Worm (Caenorhabditis elegans) whole organism, L4 larva: Measurements from ENCODE around the gene T04B2.8.

Source experiments
- D1046.2 ChIP-seq: fragments of 200-800 bp; sonication (Bioruptor generic); IDR thresholded peaks from 2 replicates; pipeline ENCODE4 v1.3.6; 2022; ENCODE audit warnings: missing genetic modification characterization, missing compliant biosample characterization
- F37D6.2 ChIP-seq: sonication (generic microtip); optimal IDR thresholded peaks from 2 replicates; lab custom pipeline; 2016; ENCODE audit warnings: mild to moderate bottlenecking, missing genetic modification characterization, missing compliant biosample characterization
- F44E2.7 ChIP-seq: fragments of 200-800 bp; sonication (Bioruptor generic); IDR thresholded peaks from 2 replicates; pipeline ENCODE4 v2.1.2; 2022; ENCODE audit warnings: missing genetic modification characterization, missing compliant biosample characterization
- Y105C5A.15 ChIP-seq: fragments of 200-800 bp; sonication (Bioruptor generic); IDR thresholded peaks from 2 replicates; pipeline ENCODE4 v1.3.6; 2022; ENCODE audit warnings: missing genetic modification characterization, missing compliant biosample characterization
- Y48G9A.11 ChIP-seq: fragments of 200-800 bp; sonication (Bioruptor generic); IDR thresholded peaks from 2 replicates; pipeline ENCODE4 v1.3.6; 2022; ENCODE audit warnings: missing genetic modification reagents, missing genetic modification characterization, missing compliant biosample characterization
- Y75B8A.6 ChIP-seq: fragments of 200-800 bp; sonication (Bioruptor generic); IDR thresholded peaks from 2 replicates; pipeline ENCODE4 v1.3.6; 2022; ENCODE audit warnings: missing genetic modification reagents, missing genetic modification characterization, missing compliant biosample characterization
- ZK337.2 ChIP-seq: fragments of 200-800 bp; sonication (Bioruptor generic); IDR thresholded peaks from 2 replicates; pipeline ENCODE4 v1.3.6; 2022; ENCODE audit warnings: missing genetic modification reagents, missing genetic modification characterization, missing compliant biosample characterization
- aha-1 ChIP-seq: fragments of 150-350 bp; peaks from one replicate; lab custom pipeline; 2014; ENCODE audit warnings: missing biosample characterization, missing genetic modification characterization
- ama-1 ChIP-seq: fragments of 150-350 bp; optimal IDR thresholded peaks from 2 replicates; lab custom pipeline; 2014; ENCODE audit warnings: inconsistent platforms, mixed read lengths
- attf-4 ChIP-seq: sonication (generic microtip); optimal IDR thresholded peaks from 3 replicates; lab custom pipeline; 2017; ENCODE audit warnings: missing biosample characterization, missing genetic modification characterization
- ceh-20 ChIP-seq: fragments of 200-800 bp; sonication (Bioruptor generic); IDR thresholded peaks from 2 replicates; pipeline ENCODE4 v1.3.6; 2022; ENCODE audit warnings: missing genetic modification reagents, missing genetic modification characterization, missing compliant biosample characterization
- ceh-82 ChIP-seq: sonication (generic microtip); optimal IDR thresholded peaks from 2 replicates; lab custom pipeline; 2017; ENCODE audit warnings: missing biosample characterization, missing genetic modification characterization
- cey-2 ChIP-seq: sonication (generic microtip); optimal IDR thresholded peaks from 3 replicates; lab custom pipeline; 2017; ENCODE audit warnings: missing genetic modification characterization, mild to moderate bottlenecking, missing compliant biosample characterization, antibody characterized with exemption, borderline replicate concordance; ENCODE audit not compliant: insufficient read depth
- daf-16 ChIP-seq, 3 experiments: sonication (generic microtip); optimal IDR thresholded peaks; 2 replicates each; lab custom pipeline; 2016 to 2017; ENCODE audit warnings: missing genetic modification characterization in 3 of 3, missing genetic modification reagents in 3 of 3, mild to moderate bottlenecking in 2 of 3, missing compliant biosample characterization in 2 of 3, missing biosample characterization in 1 of 3, moderate library complexity in 1 of 3
- dmd-8 ChIP-seq: fragments of 200-800 bp; sonication (Bioruptor generic); IDR thresholded peaks from 2 replicates; pipeline ENCODE4 v1.3.6; 2022; ENCODE audit warnings: missing genetic modification characterization, missing compliant biosample characterization
- egl-43 ChIP-seq: fragments of 200-800 bp; sonication (Bioruptor generic); IDR thresholded peaks from 2 replicates; pipeline ENCODE4 v1.3.6; 2022; ENCODE audit warnings: missing genetic modification reagents, missing genetic modification characterization, missing compliant biosample characterization
- gei-8 ChIP-seq: fragments of 200-800 bp; sonication (Bioruptor generic); optimal IDR thresholded peaks from 2 replicates; lab custom pipeline; 2018; ENCODE audit warnings: mild to moderate bottlenecking, missing genetic modification characterization, missing compliant biosample characterization
- hif-1 ChIP-seq, 2 experiments: sonication (generic microtip); optimal IDR thresholded peaks; 2 replicates each; lab custom pipeline; 2016 to 2017; ENCODE audit warnings: missing compliant biosample characterization in 2 of 2, missing genetic modification characterization in 2 of 2, missing genetic modification reagents in 2 of 2, missing genotype in 2 of 2, mild to moderate bottlenecking in 1 of 2
- hlh-11 ChIP-seq: fragments of 200-800 bp; sonication (Bioruptor generic); optimal IDR thresholded peaks from 2 replicates; lab custom pipeline; 2018; ENCODE audit warnings: mild to moderate bottlenecking, missing genetic modification characterization, missing compliant biosample characterization
- lin-13 ChIP-seq: fragments of 150-350 bp; optimal IDR thresholded peaks from 2 replicates; lab custom pipeline; 2014; ENCODE audit warnings: missing biosample characterization, missing genetic modification reagents, missing genetic modification characterization
- lin-15B ChIP-seq: fragments of 150-350 bp; sonication (generic microtip); optimal IDR thresholded peaks from 3 replicates; lab custom pipeline; 2014; ENCODE audit warnings: missing biosample characterization, missing genetic modification characterization
- lin-39 ChIP-seq: fragments of 150-350 bp; optimal IDR thresholded peaks from 2 replicates; lab custom pipeline; 2014; ENCODE audit warnings: missing biosample characterization, missing genetic modification reagents, missing genetic modification characterization
- lsy-2 ChIP-seq, 2 experiments: fragments of 150-350 bp in 1 of 2; sonication (generic microtip) in 1 of 2; optimal IDR thresholded peaks; 2 replicates each; lab custom pipeline; 2014 to 2017; ENCODE audit warnings: missing biosample characterization in 2 of 2, missing genetic modification characterization in 2 of 2
- madf-9 ChIP-seq: fragments of 200-800 bp; sonication (Bioruptor generic); conservative IDR thresholded peaks from 2 replicates; pipeline ENCODE4 v1.3.6; 2022; ENCODE audit warnings: missing genetic modification reagents, missing genetic modification characterization, missing compliant biosample characterization
- mdl-1 ChIP-seq, 2 experiments: fragments of 150-350 bp in 1 of 2; sonication (generic microtip) in 1 of 2; optimal IDR thresholded peaks; 2 replicates each; lab custom pipeline; 2014 to 2017; ENCODE audit warnings: missing biosample characterization in 2 of 2, missing genetic modification characterization in 2 of 2
- mep-1 ChIP-seq: fragments of 150-350 bp; sonication (generic microtip); optimal IDR thresholded peaks from 3 replicates; lab custom pipeline; 2014; ENCODE audit warnings: missing biosample characterization, missing genetic modification characterization
- nhr-111 ChIP-seq: fragments of 200-800 bp; sonication (Bioruptor generic); optimal IDR thresholded peaks from 2 replicates; lab custom pipeline; 2018; ENCODE audit warnings: mild to moderate bottlenecking, missing genetic modification characterization, missing compliant biosample characterization
- nhr-28 ChIP-seq: fragments of 150-350 bp; optimal IDR thresholded peaks from 2 replicates; lab custom pipeline; 2014; ENCODE audit warnings: missing biosample characterization, missing genetic modification characterization
- nhr-42 ChIP-seq: fragments of 200-800 bp; sonication (Bioruptor generic); IDR thresholded peaks from 2 replicates; pipeline ENCODE4 v1.3.6; 2022; ENCODE audit warnings: missing genetic modification characterization, missing compliant biosample characterization
- nhr-48 ChIP-seq: sonication (generic microtip); optimal IDR thresholded peaks from 2 replicates; lab custom pipeline; 2016; ENCODE audit warnings: mild to moderate bottlenecking, missing genetic modification characterization, missing compliant biosample characterization
- pha-4 ChIP-seq, 2 experiments: fragments of 150-350 bp in 1 of 2; fragments of 200-800 bp in 1 of 2; sonication (Bioruptor generic) in 1 of 2; IDR thresholded peaks in 1 of 2; optimal IDR thresholded peaks in 1 of 2; 2 replicates each; pipeline versions ENCODE4 v1.3.6 to Lab custom; 2014 to 2022; ENCODE audit warnings: missing genetic modification characterization in 2 of 2, missing genetic modification reagents in 2 of 2, missing biosample characterization in 1 of 2, missing compliant biosample characterization in 1 of 2
- php-3 ChIP-seq: fragments of 200-800 bp; sonication (Bioruptor generic); IDR thresholded peaks from 2 replicates; pipeline ENCODE4 v1.3.6; 2022; ENCODE audit warnings: missing genetic modification reagents, missing genetic modification characterization, missing compliant biosample characterization
- set-16 ChIP-seq: fragments of 200-800 bp; sonication (Bioruptor generic); IDR thresholded peaks from 2 replicates; pipeline ENCODE4 v1.3.6; 2022; ENCODE audit warnings: missing genetic modification reagents, missing genetic modification characterization, missing compliant biosample characterization
- spr-1 ChIP-seq: sonication (generic microtip); optimal IDR thresholded peaks from 2 replicates; lab custom pipeline; 2016; ENCODE audit warnings: mild to moderate bottlenecking, missing genetic modification characterization, missing compliant biosample characterization
- tag-97 ChIP-seq: fragments of 200-800 bp; sonication (Bioruptor generic); IDR thresholded peaks from 2 replicates; pipeline ENCODE4 v1.3.6; 2022; ENCODE audit warnings: missing genetic modification characterization, missing compliant biosample characterization
- tra-1 ChIP-seq: fragments of 200-800 bp; sonication (Bioruptor generic); IDR thresholded peaks from 2 replicates; pipeline ENCODE4 v1.3.6; 2022; ENCODE audit warnings: missing genetic modification reagents, missing genetic modification characterization, missing compliant biosample characterization
- vab-7 ChIP-seq: fragments of 200-800 bp; sonication (Bioruptor generic); IDR thresholded peaks from 2 replicates; pipeline ENCODE4 v1.3.6; 2022; ENCODE audit warnings: missing genetic modification reagents, missing genetic modification characterization, missing compliant biosample characterization
- zfp-3 ChIP-seq: fragments of 200-800 bp; sonication (Bioruptor generic); conservative IDR thresholded peaks from 2 replicates; pipeline ENCODE4 v1.3.6; 2022; ENCODE audit warnings: missing genetic modification reagents, missing genetic modification characterization, missing compliant biosample characterization
- zip-2 ChIP-seq: fragments of 150-350 bp; optimal IDR thresholded peaks from 2 replicates; lab custom pipeline; 2014; ENCODE audit warnings: missing biosample characterization, missing genetic modification characterization

The T04B2.8 gene

ce11 chrIV:10026129-10026528, 24.9 kb downstream of the T04B2.8 start:
- TF ChIP-seq lin-39 (tag; lab: Kevin White, UChicago) = no peak
- no peak for TF ChIP-seq nhr-111 (GFP tag; lab: Kevin White, UChicago)
- TF ChIP-seq lin-15B = no peak
- no peak for TF ChIP-seq lsy-2 (tag; optimal IDR thresholded peaks at IDR 0.05; lab: Kevin White, UChicago)
- TF ChIP-seq Y48G9A.11 (GFP tag; lab: Robert Waterston, UW) = no peak
- no peak for TF ChIP-seq pha-4 (GFP tag; IDR thresholded peaks at IDR 0.05; lab: Robert Waterston, UW)
- no peak for TF ChIP-seq pha-4 (tag; optimal IDR thresholded peaks at IDR 0.05; lab: Kevin White, UChicago)
- TF ChIP-seq F37D6.2 (tag; lab: Kevin White, UChicago) = no peak
- no peak for TF ChIP-seq hif-1 (tag; optimal IDR thresholded peaks at IDR 0.05; lab: Kevin White, UChicago)
- no peak for TF ChIP-seq mep-1 (tag; lab: Kevin White, UChicago)
- no peak for TF ChIP-seq ceh-20
- TF ChIP-seq cey-2 (tag; lab: Kevin White, UChicago) = no peak
- TF ChIP-seq tra-1 (GFP tag; lab: Robert Waterston, UW) = no peak
- TF ChIP-seq zfp-3 (GFP tag; lab: Robert Waterston, UW) = no peak
- no peak for TF ChIP-seq vab-7 (GFP tag; lab: Robert Waterston, UW)
- no peak for TF ChIP-seq aha-1 (tag; lab: Kevin White, UChicago)
- TF ChIP-seq attf-4 (tag; lab: Kevin White, UChicago) = no peak
- TF ChIP-seq ama-1 (lab: Kevin White, UChicago) = no peak
- TF ChIP-seq lin-13 (GFP tag; lab: Kevin White, UChicago) = no peak
- TF ChIP-seq ZK337.2 (GFP tag; lab: Robert Waterston, UW) = no peak

- TF ChIP-seq attf-4 (tag; lab: Kevin White, UChicago) (no peak), ama-1 (lab: Kevin White, UChicago) (no peak), spr-1 (tag; lab: Kevin White, UChicago) (no peak), Y75B8A.6 (GFP tag; lab: Robert Waterston, UW) (no peak)
Observed at ce11 chrIV:10022991-10023390, 28.0 kb downstream of the T04B2.8 start, which contains the start of gene F44D12.8. F44D12.8 (plus strand) TSS chrIV:10023291.

- TF ChIP-seq ceh-82 (tag; lab: Kevin White, UChicago) (no peak), hlh-11 (no peak), gei-8 (GFP tag; lab: Kevin White, UChicago) (no peak)
- TF ChIP-seq, all 104 proteins: peak for 0
Observed at ce11 chrIV:10021283-10021682, 29.7 kb downstream of the T04B2.8 start, which contains the start of gene F44D12.19. F44D12.19 (plus strand) TSS chrIV:10021583.

- peak; percentile 76 for TF ChIP-seq nhr-28 (tag; lab: Kevin White, UChicago)
- TF ChIP-seq tag-97 = no peak
- TF ChIP-seq zip-2 (tag; lab: Kevin White, UChicago) = no peak
- peak; percentile 6 for TF ChIP-seq aha-1 (tag; lab: Kevin White, UChicago)
- TF ChIP-seq egl-43 (GFP tag; lab: Robert Waterston, UW) = no peak
- TF ChIP-seq daf-16 (GFP tag; optimal IDR thresholded peaks at IDR 0.05; lab: Kevin White, UChicago) = no peak
- peak; percentile 37 for TF ChIP-seq daf-16 (tag; optimal IDR thresholded peaks at IDR 0.05; lab: Kevin White, UChicago)
Observed at ce11 chrIV:10017633-10018032, 33.4 kb downstream of the T04B2.8 start, which contains the start of gene F44D12.2. F44D12.2 (minus strand) TSS chrIV:10017733.

ce11 chrIV:10016977-10017376, 34.0 kb downstream of the T04B2.8 start, which contains the start of gene ent-7:
ent-7 (plus strand) TSS chrIV:10017277.
- TF ChIP-seq madf-9 (GFP tag; lab: Robert Waterston, UW) (no peak), nhr-48 (tag; lab: Kevin White, UChicago) (no peak), dmd-8 (GFP tag; lab: Robert Waterston, UW) (no peak), nhr-42 (GFP tag; lab: Robert Waterston, UW) (no peak), Y105C5A.15 (no peak), F37D6.2 (tag; lab: Kevin White, UChicago) (no peak), Y75B8A.6 (GFP tag; lab: Robert Waterston, UW) (no peak), set-16 (no peak), mdl-1 (tag; optimal IDR thresholded peaks at IDR 0.05; lab: Kevin White, UChicago) (no peak), mep-1 (tag; lab: Kevin White, UChicago) (no peak), D1046.2 (no peak), F44E2.7 (no peak), php-3 (no peak)
